Worm (Caenorhabditis elegans) whole organism, L2 larva: ENCODE measurements around the gene ncx-5.

ENCODE experiments used
- ama-1 ChIP-seq: fragments of 150-350 bp; optimal IDR thresholded peaks from 2 replicates; lab custom pipeline; 2018; ENCODE audit warnings: inconsistent platforms
- ceh-16 ChIP-seq: fragments of 150-350 bp; optimal IDR thresholded peaks from 2 replicates; lab custom pipeline; 2014; ENCODE audit warnings: missing biosample characterization, missing genetic modification characterization
- dmd-4 ChIP-seq: sonication (generic microtip); optimal IDR thresholded peaks from 2 replicates; lab custom pipeline; 2017; ENCODE audit warnings: missing biosample characterization, missing genetic modification characterization
- egl-27 ChIP-seq: sonication (generic microtip); optimal IDR thresholded peaks from 3 replicates; lab custom pipeline; 2017; ENCODE audit warnings: missing biosample characterization, missing genetic modification reagents, missing genetic modification characterization
- lin-13 ChIP-seq: fragments of 150-350 bp; optimal IDR thresholded peaks from 2 replicates; lab custom pipeline; 2014; ENCODE audit warnings: missing biosample characterization, missing genetic modification reagents, missing genetic modification characterization
- lin-39 ChIP-seq: fragments of 150-350 bp; optimal IDR thresholded peaks from 2 replicates; lab custom pipeline; 2014; ENCODE audit warnings: missing biosample characterization, missing genetic modification reagents, missing genetic modification characterization
- nhr-77 ChIP-seq: fragments of 150-350 bp; optimal IDR thresholded peaks from 2 replicates; lab custom pipeline; 2014; ENCODE audit warnings: missing biosample characterization, missing genetic modification characterization
- sem-4 ChIP-seq: fragments of 150-350 bp; optimal IDR thresholded peaks from 2 replicates; lab custom pipeline; 2014; ENCODE audit warnings: missing biosample characterization, missing genetic modification reagents, missing genetic modification characterization
- skn-1 ChIP-seq: sonication (generic microtip); optimal IDR thresholded peaks from 2 replicates; lab custom pipeline; 2017; ENCODE audit warnings: missing biosample characterization, missing genetic modification characterization
- unc-39 ChIP-seq: fragments of 150-350 bp; optimal IDR thresholded peaks from 2 replicates; lab custom pipeline; 2014; ENCODE audit warnings: missing biosample characterization, missing genetic modification characterization
- ztf-1 ChIP-seq: fragments of 200-800 bp; sonication (Bioruptor generic); conservative IDR thresholded peaks from 2 replicates; pipeline ENCODE4 v1.3.6; 2022; ENCODE audit warnings: missing genetic modification characterization, missing compliant biosample characterization

ce11 chrV:10475421-10475820 is 14.5 kb downstream of the ncx-5 start:
- TF ChIP-seq unc-39 (tag; lab: Kevin White, UChicago), result no peak
- TF ChIP-seq skn-1 (tag; lab: Kevin White, UChicago), result no peak
- TF ChIP-seq lin-13, result no peak
- no peak for TF ChIP-seq egl-27 (tag; lab: Kevin White, UChicago)
- no peak for TF ChIP-seq ceh-16 (tag; lab: Kevin White, UChicago)
- no peak for TF ChIP-seq ztf-1 (GFP tag; lab: Robert Waterston, UW)
- TF ChIP-seq lin-39 (tag; lab: Kevin White, UChicago), result no peak
- no peak for TF ChIP-seq dmd-4 (tag; lab: Kevin White, UChicago)
- TF ChIP-seq sem-4 (tag; lab: Kevin White, UChicago), result no peak
- TF ChIP-seq ama-1 (lab: Kevin White, UChicago), result no peak
- no peak for TF ChIP-seq nhr-77 (tag; lab: Kevin White, UChicago)
